Fruit fly (Drosophila melanogaster) whole organism, prepupa: ENCODE data around the gene CG11583.
A peak's percentile ranks its signal among the peaks of the same experiment; 100 is the strongest.

Experiments used
- Blimp-1 ChIP-seq: fragments of 200-800 bp; sonication (Bioruptor generic); optimal IDR thresholded peaks from 3 replicates; lab custom pipeline; 2017; ENCODE audit warnings: missing biosample characterization, missing genetic modification characterization, mild to moderate bottlenecking, moderate library complexity, missing genetic modification reagents
- CG10631 ChIP-seq: fragments of 200-800 bp; sonication (Bioruptor generic); optimal IDR thresholded peaks from 2 replicates; lab custom pipeline; 2016; ENCODE audit warnings: missing biosample characterization, missing genetic modification characterization
- CG11294 ChIP-seq: fragments of 200-800 bp; sonication (Bioruptor generic); IDR thresholded peaks from 2 replicates; pipeline ENCODE4 v1.3.6; 2022; ENCODE audit warnings: missing biosample characterization, missing genetic modification characterization
- CG11762 ChIP-seq: fragments of 200-800 bp; sonication (Bioruptor generic); optimal IDR thresholded peaks from 3 replicates; lab custom pipeline; 2016; ENCODE audit warnings: missing biosample characterization, missing genetic modification characterization; ENCODE audit not compliant: insufficient read depth
- CG15336 ChIP-seq: fragments of 200-800 bp; sonication (Bioruptor generic); IDR thresholded peaks from 2 replicates; pipeline ENCODE4 v1.3.6; 2022; ENCODE audit warnings: missing biosample characterization, missing genetic modification characterization
- CG1621 ChIP-seq: fragments of 200-800 bp; sonication (Bioruptor generic); optimal IDR thresholded peaks from 3 replicates; lab custom pipeline; 2018; ENCODE audit warnings: missing biosample characterization, mild to moderate bottlenecking, missing genetic modification characterization
- CG3032 ChIP-seq: fragments of 200-800 bp; optimal IDR thresholded peaks from 2 replicates; lab custom pipeline; 2019; ENCODE audit warnings: missing biosample characterization, mild to moderate bottlenecking, missing genetic modification characterization, moderate library complexity
- CG31627 ChIP-seq: fragments of 200-800 bp; sonication (Bioruptor generic); optimal IDR thresholded peaks from 3 replicates; lab custom pipeline; 2016; ENCODE audit warnings: missing biosample characterization, missing genetic modification characterization
- CG32006 ChIP-seq: fragments of 200-800 bp; sonication (Bioruptor generic); optimal IDR thresholded peaks from 3 replicates; lab custom pipeline; 2017; ENCODE audit warnings: missing biosample characterization, mild to moderate bottlenecking, missing genetic modification characterization
- CG34406 ChIP-seq: fragments of 200-800 bp; sonication (Bioruptor generic); optimal IDR thresholded peaks from 3 replicates; lab custom pipeline; 2016; ENCODE audit warnings: missing biosample characterization, missing genetic modification characterization
- CG3919 ChIP-seq: fragments of 200-800 bp; sonication (Bioruptor generic); optimal IDR thresholded peaks from 3 replicates; lab custom pipeline; 2016; ENCODE audit warnings: missing biosample characterization, missing genetic modification characterization
- CG4318 ChIP-seq: fragments of 200-800 bp; sonication (Bioruptor generic); optimal IDR thresholded peaks from 3 replicates; lab custom pipeline; 2017; ENCODE audit warnings: missing biosample characterization, mild to moderate bottlenecking, missing genetic modification characterization
- CG6163 ChIP-seq: fragments of 200-800 bp; sonication (Bioruptor generic); IDR thresholded peaks from 3 replicates; pipeline ENCODE4 v1.3.6; 2022; ENCODE audit warnings: missing biosample characterization, missing genetic modification characterization
- CG6276 ChIP-seq: fragments of 200-800 bp; sonication (Bioruptor generic); optimal IDR thresholded peaks from 2 replicates; lab custom pipeline; 2017; ENCODE audit warnings: missing biosample characterization, mild to moderate bottlenecking, missing genetic modification characterization
- CG6808 ChIP-seq: fragments of 200-800 bp; sonication (Bioruptor generic); optimal IDR thresholded peaks from 3 replicates; lab custom pipeline; 2017; ENCODE audit warnings: missing biosample characterization, missing genetic modification characterization, mild to moderate bottlenecking, moderate library complexity, missing genetic modification reagents
- CG6854 ChIP-seq: fragments of 200-800 bp; sonication (Bioruptor generic); optimal IDR thresholded peaks from 2 replicates; lab custom pipeline; 2017; ENCODE audit warnings: missing biosample characterization, mild to moderate bottlenecking, missing genetic modification characterization
- CG8119 ChIP-seq: fragments of 200-800 bp; sonication (Bioruptor generic); IDR thresholded peaks from 3 replicates; pipeline ENCODE4 v1.3.6; 2022; ENCODE audit warnings: missing biosample characterization, missing genetic modification characterization
- CG9139 ChIP-seq: fragments of 200-800 bp; sonication (Bioruptor generic); optimal IDR thresholded peaks from 3 replicates; lab custom pipeline; 2017; ENCODE audit warnings: missing biosample characterization, mild to moderate bottlenecking, missing genetic modification characterization
- Eip75B ChIP-seq: fragments of 200-800 bp; sonication (Bioruptor generic); optimal IDR thresholded peaks from 3 replicates; lab custom pipeline; 2016; ENCODE audit warnings: missing biosample characterization, missing genetic modification characterization
- Eip78C ChIP-seq: fragments of 200-800 bp; sonication (Bioruptor generic); peaks from one replicate; lab custom pipeline; 2016; ENCODE audit warnings: missing biosample characterization, missing genetic modification characterization
- Ets21C ChIP-seq: fragments of 200-800 bp; sonication (Bioruptor generic); optimal IDR thresholded peaks from 3 replicates; lab custom pipeline; 2016; ENCODE audit warnings: missing biosample characterization, missing genetic modification characterization
- Ets96B ChIP-seq: fragments of 200-800 bp; optimal IDR thresholded peaks from 2 replicates; lab custom pipeline; 2019; ENCODE audit warnings: missing biosample characterization, mild to moderate bottlenecking, missing genetic modification characterization, moderate library complexity
- Gug ChIP-seq: fragments of 200-800 bp; sonication (Bioruptor generic); IDR thresholded peaks from 2 replicates; pipeline ENCODE4 v1.3.6; 2022; ENCODE audit warnings: missing biosample characterization, missing genetic modification characterization
- Hr38 ChIP-seq: sonication (Bioruptor generic); optimal IDR thresholded peaks from 2 replicates; lab custom pipeline; 2016; ENCODE audit warnings: missing biosample characterization, missing genetic modification characterization
- Hr4 ChIP-seq: fragments of 200-800 bp; sonication (Bioruptor generic); optimal IDR thresholded peaks from 3 replicates; lab custom pipeline; 2016; ENCODE audit warnings: missing biosample characterization, missing genetic modification characterization
- Lpt ChIP-seq: fragments of 200-800 bp; sonication (Bioruptor generic); optimal IDR thresholded peaks from 3 replicates; lab custom pipeline; 2016; ENCODE audit warnings: missing biosample characterization, missing genetic modification characterization
- Met ChIP-seq: fragments of 200-800 bp; sonication (Bioruptor generic); optimal IDR thresholded peaks from 3 replicates; lab custom pipeline; 2016; ENCODE audit warnings: missing biosample characterization, missing genetic modification characterization
- OdsH ChIP-seq: fragments of 200-800 bp; sonication (Bioruptor generic); optimal IDR thresholded peaks from 3 replicates; lab custom pipeline; 2016; ENCODE audit warnings: missing biosample characterization, missing genetic modification characterization
- Smox ChIP-seq: fragments of 200-800 bp; sonication (Bioruptor generic); optimal IDR thresholded peaks from 3 replicates; lab custom pipeline; 2016; ENCODE audit warnings: missing biosample characterization, missing genetic modification characterization
- Sox15 ChIP-seq: fragments of 200-800 bp; sonication (Bioruptor generic); optimal IDR thresholded peaks from 3 replicates; lab custom pipeline; 2016; ENCODE audit warnings: missing biosample characterization, missing genetic modification characterization
- achi ChIP-seq: fragments of 200-800 bp; sonication (Bioruptor generic); optimal IDR thresholded peaks from 3 replicates; lab custom pipeline; 2016; ENCODE audit warnings: missing biosample characterization, missing genetic modification characterization
- acj6 ChIP-seq: fragments of 200-800 bp; sonication (Bioruptor generic); optimal IDR thresholded peaks from 3 replicates; lab custom pipeline; 2016; ENCODE audit warnings: missing biosample characterization, missing genetic modification characterization
- cyc ChIP-seq: fragments of 200-800 bp; sonication (Bioruptor generic); optimal IDR thresholded peaks from 3 replicates; lab custom pipeline; 2016; ENCODE audit warnings: missing biosample characterization, missing genetic modification characterization
- eg ChIP-seq: fragments of 200-800 bp; sonication (Bioruptor generic); IDR thresholded peaks from 3 replicates; pipeline ENCODE4 v1.3.6; 2022; ENCODE audit warnings: missing biosample characterization, missing genetic modification characterization
- esn ChIP-seq: fragments of 200-800 bp; sonication (Bioruptor generic); optimal IDR thresholded peaks from 2 replicates; lab custom pipeline; 2016; ENCODE audit warnings: missing biosample characterization, mild to moderate bottlenecking, missing genetic modification characterization, moderate library complexity
- fd59A ChIP-seq: fragments of 200-800 bp; sonication (Bioruptor generic); optimal IDR thresholded peaks from 2 replicates; lab custom pipeline; 2017; ENCODE audit warnings: missing biosample characterization, mild to moderate bottlenecking, missing genetic modification characterization, missing genetic modification reagents
- fd85E ChIP-seq: fragments of 200-800 bp; sonication (Bioruptor generic); optimal IDR thresholded peaks from 3 replicates; lab custom pipeline; 2016; ENCODE audit warnings: missing biosample characterization, missing genetic modification characterization
- fkh ChIP-seq: fragments of 200-800 bp; sonication (Bioruptor generic); optimal IDR thresholded peaks from 3 replicates; lab custom pipeline; 2017; ENCODE audit warnings: missing biosample characterization, mild to moderate bottlenecking, missing genetic modification characterization, moderate library complexity
- lz ChIP-seq: fragments of 200-800 bp; sonication (Bioruptor generic); optimal IDR thresholded peaks from 3 replicates; lab custom pipeline; 2016; ENCODE audit warnings: missing biosample characterization, missing genetic modification characterization
- net ChIP-seq: fragments of 200-800 bp; sonication (Bioruptor generic); optimal IDR thresholded peaks from 3 replicates; lab custom pipeline; 2016; ENCODE audit warnings: missing biosample characterization, missing genetic modification characterization
- ss ChIP-seq, 2 experiments: fragments of 200-800 bp; sonication (Bioruptor generic); optimal IDR thresholded peaks; 2 replicates in 1 of 2; 3 replicates in 1 of 2; lab custom pipeline; 2017 to 2018; ENCODE audit warnings: mild to moderate bottlenecking in 2 of 2, missing biosample characterization in 2 of 2, missing genetic modification characterization in 2 of 2, moderate library complexity in 1 of 2
- svp ChIP-seq: fragments of 200-800 bp; sonication (Bioruptor generic); peaks from one replicate; lab custom pipeline; 2016; ENCODE audit warnings: missing biosample characterization, missing genetic modification characterization
- topi ChIP-seq: fragments of 200-800 bp; sonication (Bioruptor generic); optimal IDR thresholded peaks from 3 replicates; lab custom pipeline; 2016; ENCODE audit warnings: missing biosample characterization, missing genetic modification characterization

Gene CG11583

DNA sequence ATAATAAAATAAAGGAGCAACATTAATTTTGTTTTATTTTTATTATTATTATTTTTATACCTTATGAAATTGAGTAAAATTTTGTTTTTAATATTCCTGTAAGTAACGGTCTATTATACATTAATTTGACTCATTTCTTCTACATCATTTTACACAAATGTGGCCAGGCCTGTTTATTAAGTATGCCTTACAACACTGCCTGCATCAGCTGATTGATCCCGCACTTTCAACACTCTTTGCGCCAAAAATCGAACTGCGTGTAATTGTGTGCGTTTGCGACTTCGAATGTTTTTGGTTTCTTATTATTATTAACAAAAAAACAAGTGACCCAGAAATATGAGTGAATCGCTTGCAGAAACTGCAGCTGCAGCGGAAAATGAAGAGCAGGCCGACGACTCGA, 30.7 kb upstream of the CG11583 start, which contains the start of gene Claspin (continued):
- TF ChIP-seq CG34406 (no peak), CG11762 (GFP tag; lab: Kevin White, UChicago) (no peak), Smox (GFP tag; lab: Kevin White, UChicago) (no peak), Eip78C (no peak), Hr38 (GFP tag; lab: Kevin White, UChicago) (no peak), eg (GFP tag; lab: Robert Waterston, UW) (no peak), CG8119 (no peak), CG4318 (GFP tag; lab: Kevin White, UChicago) (no peak), svp (no peak), Ets96B (no peak), lz (GFP tag; lab: Kevin White, UChicago) (peak; percentile 33), CG3032 (tag; lab: Kevin White, UChicago) (no peak), acj6 (GFP tag; lab: Kevin White, UChicago) (no peak)

dm6 chr3L:4310604-4311003, 28.0 kb upstream of the CG11583 start:
- TF ChIP-seq Eip78C (peak; percentile 75), eg (GFP tag; lab: Robert Waterston, UW) (no peak), acj6 (GFP tag; lab: Kevin White, UChicago) (peak; percentile 31), Hr4 (GFP tag; lab: Kevin White, UChicago) (peak; percentile 61), CG15336 (GFP tag; lab: Robert Waterston, UW) (peak; percentile 46), CG32006 (GFP tag; lab: Kevin White, UChicago) (peak; percentile 41), OdsH (peak; percentile 35), CG8119 (no peak)
- TF ChIP-seq, all 60 proteins: peak for 6

DNA sequence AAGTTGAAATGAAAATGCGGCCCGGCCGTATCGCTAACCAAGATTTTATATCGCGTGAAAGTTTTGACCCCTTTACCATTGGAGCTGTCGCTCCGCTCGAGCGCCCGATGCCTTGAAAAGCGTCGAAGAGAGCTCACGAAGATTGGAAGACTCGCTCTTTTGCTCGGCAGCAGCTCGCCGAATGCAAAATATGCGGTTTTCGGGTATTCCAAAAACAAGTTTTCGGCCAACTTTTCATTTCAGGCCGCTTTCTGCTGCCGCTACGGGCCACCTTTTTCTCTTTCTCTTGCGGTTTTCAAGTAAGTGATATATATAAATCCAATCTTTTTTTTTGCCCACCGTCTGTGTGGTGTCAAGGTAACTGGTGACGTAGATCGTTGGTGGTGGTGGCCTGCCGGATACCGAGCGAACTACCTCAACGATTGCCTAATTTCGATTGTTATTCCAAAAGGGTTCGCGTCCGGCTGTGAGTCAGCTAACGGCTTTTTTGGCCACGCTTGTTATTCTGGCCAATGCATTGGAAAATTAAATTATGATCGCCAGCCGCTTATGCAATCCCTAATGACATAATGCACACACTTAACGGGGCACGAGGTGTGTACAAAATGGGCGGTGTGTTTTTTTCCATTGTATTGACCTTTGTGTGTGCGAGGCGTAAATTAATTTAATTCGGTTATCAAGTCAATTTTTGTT, 25.2 kb upstream of the CG11583 start, which contains the start of gene dyl:
dyl (minus strand) TSS at position 28 of the 693 bp plus-strand sequence.
- TF ChIP-seq CG1621 (no peak), Eip75B (GFP tag; lab: Kevin White, UChicago) (peak; percentile 14), esn (peak; percentile 1), Lpt (no peak), Ets96B (no peak), CG10631 (GFP tag; lab: Kevin White, UChicago) (no peak), CG6854 (GFP tag; lab: Kevin White, UChicago) (peak; percentile 94), Blimp-1 (GFP tag; lab: Kevin White, UChicago) (peak; percentile 98), fd59A (GFP tag; lab: Kevin White, UChicago) (no peak), Eip78C (peak; percentile 61)
- TF ChIP-seq, all 60 proteins: peak for 5

- TF ChIP-seq achi (GFP tag; lab: Kevin White, UChicago) (peak; percentile 88), Ets96B (peak; percentile 74), lz (GFP tag; lab: Kevin White, UChicago) (peak; percentile 88), net (GFP tag; lab: Kevin White, UChicago) (peak; percentile 91), CG3919 (GFP tag; lab: Kevin White, UChicago) (peak; percentile 92), CG15336 (GFP tag; lab: Robert Waterston, UW) (peak; percentile 98), fd59A (GFP tag; lab: Kevin White, UChicago) (peak; percentile 59), CG11294 (peak; percentile 82), CG1621 (peak; percentile 63), topi (GFP tag; lab: Kevin White, UChicago) (peak; percentile 87), fkh (GFP tag; lab: Kevin White, UChicago) (no peak), cyc (GFP tag; lab: Kevin White, UChicago) (peak; percentile 80), Sox15 (peak; percentile 47), CG6808 (GFP tag; lab: Kevin White, UChicago) (peak; percentile 50), Gug (GFP tag; lab: Robert Waterston, UW) (peak; percentile 84), fd85E (no peak), Ets21C (GFP tag; lab: Kevin White, UChicago) (peak; percentile 70), CG31627 (GFP tag; lab: Kevin White, UChicago) (peak; percentile 87), CG9139 (GFP tag; lab: Kevin White, UChicago) (peak; percentile 39), Met (peak; percentile 91), Hr38 (GFP tag; lab: Kevin White, UChicago) (peak; percentile 48), OdsH (peak; percentile 88), CG11762 (GFP tag; lab: Kevin White, UChicago) (peak; percentile 76), CG6163 (GFP tag; lab: Robert Waterston, UW) (peak; percentile 96), CG6276 (GFP tag; lab: Kevin White, UChicago) (peak; percentile 92), CG34406 (peak; percentile 83), ss (GFP tag; optimal IDR thresholded peaks at IDR 0.05; lab: Kevin White, UChicago) (peak; percentile 53 to 80)
Observed at dm6 chr3L:4304244-4304959, 21.8 kb upstream of the CG11583 start.
